Worm (Caenorhabditis elegans) whole organism, late embryonic: ENCODE results near the gene F44A6.4.

Experiments
- Y22D7AL.16 ChIP-seq: sonication (generic microtip); optimal IDR thresholded peaks from 2 replicates; lab custom pipeline; 2016; ENCODE audit warnings: missing genetic modification characterization, missing compliant biosample characterization
- ahr-1 ChIP-seq: sonication (generic microtip); optimal IDR thresholded peaks from 2 replicates; lab custom pipeline; 2016; ENCODE audit warnings: missing genetic modification characterization, missing compliant biosample characterization
- ama-1 ChIP-seq: fragments of 150-350 bp; optimal IDR thresholded peaks from 2 replicates; lab custom pipeline; 2014
- ceh-14 ChIP-seq: sonication (generic microtip); optimal IDR thresholded peaks from 2 replicates; lab custom pipeline; 2016; ENCODE audit warnings: missing genotype, missing genetic modification characterization, missing compliant biosample characterization
- ceh-2 ChIP-seq: sonication (generic microtip); optimal IDR thresholded peaks from 2 replicates; lab custom pipeline; 2016; ENCODE audit warnings: missing genotype, missing genetic modification characterization, missing compliant biosample characterization
- ceh-31 ChIP-seq: sonication (generic microtip); optimal IDR thresholded peaks from 2 replicates; lab custom pipeline; 2016; ENCODE audit warnings: missing genetic modification characterization, missing compliant biosample characterization
- ceh-45 ChIP-seq: fragments of 200-800 bp; sonication (Bioruptor generic); IDR thresholded peaks from 2 replicates; pipeline ENCODE4 v1.3.6; 2022; ENCODE audit warnings: missing genetic modification reagents, missing genetic modification characterization, missing compliant biosample characterization
- ceh-48 ChIP-seq: sonication (generic microtip); optimal IDR thresholded peaks from 2 replicates; lab custom pipeline; 2016; ENCODE audit warnings: missing genetic modification characterization, inconsistent platforms, missing compliant biosample characterization
- ceh-6 ChIP-seq: fragments of 200-800 bp; sonication (Bioruptor generic); optimal IDR thresholded peaks from 2 replicates; lab custom pipeline; 2018; ENCODE audit warnings: mild to moderate bottlenecking, missing genetic modification characterization, missing compliant biosample characterization
- ceh-9 ChIP-seq: sonication (generic microtip); optimal IDR thresholded peaks from 2 replicates; lab custom pipeline; 2016; ENCODE audit warnings: mild to moderate bottlenecking, missing genetic modification characterization, inconsistent platforms, missing compliant biosample characterization
- che-1 ChIP-seq: sonication (generic microtip); optimal IDR thresholded peaks from 2 replicates; lab custom pipeline; 2016; ENCODE audit warnings: mild to moderate bottlenecking, missing genetic modification characterization, missing compliant biosample characterization
- dve-1 ChIP-seq: sonication (generic microtip); optimal IDR thresholded peaks from 2 replicates; lab custom pipeline; 2017; ENCODE audit warnings: antibody characterized with exemption, mild to moderate bottlenecking, missing genetic modification characterization, missing compliant biosample characterization
- elt-2 ChIP-seq: sonication (generic microtip); optimal IDR thresholded peaks from 2 replicates; lab custom pipeline; 2016; ENCODE audit warnings: missing genetic modification reagents, missing genetic modification characterization, missing compliant biosample characterization
- ets-4 ChIP-seq: sonication (generic microtip); optimal IDR thresholded peaks from 2 replicates; lab custom pipeline; 2016; ENCODE audit warnings: missing genetic modification characterization, missing compliant biosample characterization
- eyg-1 ChIP-seq: sonication (generic microtip); optimal IDR thresholded peaks from 2 replicates; lab custom pipeline; 2016; ENCODE audit warnings: missing genotype, missing genetic modification characterization, missing compliant biosample characterization
- fax-1 ChIP-seq: sonication (generic microtip); optimal IDR thresholded peaks from 2 replicates; lab custom pipeline; 2016; ENCODE audit warnings: missing genotype, missing genetic modification characterization, missing compliant biosample characterization
- fkh-10 ChIP-seq: fragments of 150-350 bp; optimal IDR thresholded peaks from 2 replicates; lab custom pipeline; 2014; ENCODE audit warnings: missing biosample characterization, missing genetic modification reagents, missing genetic modification characterization
- fkh-6 ChIP-seq: sonication (generic microtip); optimal IDR thresholded peaks from 2 replicates; lab custom pipeline; 2016; ENCODE audit warnings: missing genetic modification characterization, missing compliant biosample characterization
- gmeb-2 ChIP-seq: sonication (generic microtip); optimal IDR thresholded peaks from 2 replicates; lab custom pipeline; 2016; ENCODE audit warnings: missing genetic modification characterization, inconsistent platforms, missing compliant biosample characterization
- hlh-13 ChIP-seq: fragments of 200-800 bp; sonication (Bioruptor generic); optimal IDR thresholded peaks from 2 replicates; lab custom pipeline; 2018; ENCODE audit warnings: mild to moderate bottlenecking, missing genetic modification characterization, missing compliant biosample characterization
- hlh-30 ChIP-seq: sonication (generic microtip); optimal IDR thresholded peaks from 2 replicates; lab custom pipeline; 2017; ENCODE audit warnings: antibody characterized with exemption, missing genetic modification characterization, missing compliant biosample characterization; ENCODE audit not compliant: insufficient read depth
- hlh-6 ChIP-seq: sonication (generic microtip); optimal IDR thresholded peaks from 2 replicates; lab custom pipeline; 2016; ENCODE audit warnings: missing genotype, missing genetic modification characterization, missing compliant biosample characterization
- lim-6 ChIP-seq: sonication (generic microtip); optimal IDR thresholded peaks from 2 replicates; lab custom pipeline; 2016; ENCODE audit warnings: missing genetic modification characterization, missing compliant biosample characterization
- mec-3 ChIP-seq: sonication (generic microtip); optimal IDR thresholded peaks from 2 replicates; lab custom pipeline; 2016; ENCODE audit warnings: borderline replicate concordance, missing genetic modification characterization, missing compliant biosample characterization
- nhr-232 ChIP-seq: sonication (generic microtip); optimal IDR thresholded peaks from 2 replicates; lab custom pipeline; 2016; ENCODE audit warnings: missing genetic modification characterization, missing compliant biosample characterization
- odd-2 ChIP-seq: sonication (generic microtip); optimal IDR thresholded peaks from 2 replicates; lab custom pipeline; 2017; ENCODE audit warnings: antibody characterized with exemption, mild to moderate bottlenecking, missing genetic modification characterization, missing compliant biosample characterization
- pag-3 ChIP-seq: sonication (generic microtip); optimal IDR thresholded peaks from 2 replicates; lab custom pipeline; 2016; ENCODE audit warnings: missing compliant biosample characterization, missing genetic modification characterization, borderline replicate concordance
- pax-1 ChIP-seq: fragments of 150-350 bp; optimal IDR thresholded peaks from 2 replicates; lab custom pipeline; 2014; ENCODE audit warnings: missing biosample characterization, missing genetic modification characterization
- pha-2 ChIP-seq: sonication (generic microtip); optimal IDR thresholded peaks from 2 replicates; lab custom pipeline; 2017; ENCODE audit warnings: mild to moderate bottlenecking, missing genetic modification characterization, missing compliant biosample characterization
- pqm-1 ChIP-seq: sonication (generic microtip); optimal IDR thresholded peaks from 2 replicates; lab custom pipeline; 2016; ENCODE audit warnings: missing genetic modification characterization, missing compliant biosample characterization
- rnt-1 ChIP-seq: sonication (generic microtip); optimal IDR thresholded peaks from 2 replicates; lab custom pipeline; 2016; ENCODE audit warnings: missing genetic modification characterization, missing compliant biosample characterization
- sox-2 ChIP-seq: fragments of 200-800 bp; sonication (Bioruptor generic); IDR thresholded peaks from 2 replicates; pipeline ENCODE4 v1.3.6; 2022; ENCODE audit warnings: missing genetic modification reagents, missing genetic modification characterization, missing compliant biosample characterization
- sox-4 ChIP-seq: sonication (generic microtip); optimal IDR thresholded peaks from 2 replicates; lab custom pipeline; 2017; ENCODE audit warnings: mild to moderate bottlenecking, missing genetic modification characterization, inconsistent platforms, missing compliant biosample characterization
- unc-42 ChIP-seq: sonication (generic microtip); optimal IDR thresholded peaks from 2 replicates; lab custom pipeline; 2016; ENCODE audit warnings: missing genotype, missing genetic modification characterization, missing compliant biosample characterization
- unc-55 ChIP-seq: sonication (generic microtip); optimal IDR thresholded peaks from 2 replicates; lab custom pipeline; 2017; ENCODE audit warnings: missing biosample characterization, missing genetic modification reagents, missing genetic modification characterization

F44A6.4 gene

ce11 chrX:10215429-10215828 is at the start of gene F44A6.4:
TSS of gene F44A6.4 (minus strand) at chrX:10215495.
- TF ChIP-seq ceh-6 (GFP tag; lab: Kevin White, UChicago) (no peak), ceh-48 (tag; lab: Kevin White, UChicago) (peak; percentile 36), ceh-2 (tag; lab: Kevin White, UChicago) (no peak)

- TF ChIP-seq sox-4 (tag; lab: Kevin White, UChicago) (no peak), hlh-13 (GFP tag; lab: Kevin White, UChicago) (no peak), elt-2 (tag; lab: Kevin White, UChicago) (no peak), fkh-10 (GFP tag; lab: Kevin White, UChicago) (no peak), ceh-48 (tag; lab: Kevin White, UChicago) (no peak), unc-42 (tag; lab: Kevin White, UChicago) (no peak), hlh-6 (no peak), ahr-1 (tag; lab: Kevin White, UChicago) (no peak), ceh-14 (tag; lab: Kevin White, UChicago) (no peak), mec-3 (tag; lab: Kevin White, UChicago) (no peak), ceh-45 (no peak), fkh-6 (tag; lab: Kevin White, UChicago) (no peak), fax-1 (tag; lab: Kevin White, UChicago) (no peak), che-1 (tag; lab: Kevin White, UChicago) (no peak), Y22D7AL.16 (tag; lab: Kevin White, UChicago) (no peak), ama-1 (lab: Kevin White, UChicago) (no peak), odd-2 (tag; lab: Kevin White, UChicago) (no peak), nhr-232 (tag; lab: Kevin White, UChicago) (no peak), unc-55 (GFP tag; lab: Kevin White, UChicago) (no peak)
- TF ChIP-seq, all 69 proteins: peak for 0
These were observed 47.0 kb upstream of the F44A6.4 start for ce11 chrX:10262299-10262698.

ce11 chrX:10260035-10260434 is 44.7 kb upstream of the F44A6.4 start, which contains the start of gene C32A9.1:
TSS of gene C32A9.1 (minus strand) at chrX:10260135.
- no peak for TF ChIP-seq ets-4 (tag; lab: Kevin White, UChicago)
- no peak for TF ChIP-seq sox-2 (GFP tag; lab: Robert Waterston, UW)
- TF ChIP-seq rnt-1 (tag; lab: Kevin White, UChicago), result no peak
- no peak for TF ChIP-seq pha-2 (tag; lab: Kevin White, UChicago)
- no peak for TF ChIP-seq pqm-1 (tag; lab: Kevin White, UChicago)
- no peak for TF ChIP-seq dve-1
- TF ChIP-seq ceh-6 (GFP tag; lab: Kevin White, UChicago), result no peak
- no peak for TF ChIP-seq ceh-31 (tag; lab: Kevin White, UChicago)
- no peak for TF ChIP-seq pag-3 (tag; lab: Kevin White, UChicago)
- TF ChIP-seq lim-6, result no peak
- no peak for TF ChIP-seq gmeb-2 (tag; lab: Kevin White, UChicago)
- no peak for TF ChIP-seq pax-1

ce11 chrX:10254068-10254467 is 38.8 kb upstream of the F44A6.4 start:
- TF ChIP-seq eyg-1, result no peak
- TF ChIP-seq hlh-30 (tag; lab: Kevin White, UChicago), result peak; percentile 2

- TF ChIP-seq ceh-9 (tag; lab: Kevin White, UChicago), result no peak
These were observed 37.5 kb upstream of the F44A6.4 start, which contains the start of gene C14H10.2 for ce11 chrX:10252781-10253180. TSS of gene C14H10.2 (minus strand) at chrX:10252881.
